Worm (Caenorhabditis elegans) whole organism, early embryonic: ENCODE results near the gene C18H9.6.

Experiments used
- B0310.2 ChIP-seq: sonication (generic microtip); optimal IDR thresholded peaks from 2 replicates; lab custom pipeline; 2016; ENCODE audit warnings: mild to moderate bottlenecking, missing genetic modification characterization, missing compliant biosample characterization
- aly-1 ChIP-seq: sonication (generic microtip); optimal IDR thresholded peaks from 2 replicates; lab custom pipeline; 2016; ENCODE audit warnings: missing genetic modification characterization, missing compliant biosample characterization
- ama-1 ChIP-seq: fragments of 150-350 bp; optimal IDR thresholded peaks from 2 replicates; lab custom pipeline; 2014
- ceh-13 ChIP-seq: fragments of 200-800 bp; sonication (Bioruptor generic); optimal IDR thresholded peaks from 2 replicates; lab custom pipeline; 2018; ENCODE audit warnings: mild to moderate bottlenecking, missing genetic modification characterization, missing compliant biosample characterization
- ceh-36 ChIP-seq: sonication (generic microtip); optimal IDR thresholded peaks from 2 replicates; lab custom pipeline; 2016; ENCODE audit warnings: missing genetic modification characterization, inconsistent platforms, missing compliant biosample characterization
- ets-7 ChIP-seq: sonication (generic microtip); optimal IDR thresholded peaks from 2 replicates; lab custom pipeline; 2016; ENCODE audit warnings: missing genotype, missing genetic modification characterization, missing compliant biosample characterization
- hmg-4 ChIP-seq: fragments of 200-800 bp; sonication (Bioruptor generic); optimal IDR thresholded peaks from 2 replicates; lab custom pipeline; 2018; ENCODE audit warnings: mild to moderate bottlenecking, missing genetic modification characterization, missing compliant biosample characterization
- hnd-1 ChIP-seq: sonication (generic microtip); optimal IDR thresholded peaks from 2 replicates; lab custom pipeline; 2016; ENCODE audit warnings: missing genetic modification characterization, missing compliant biosample characterization
- pes-1 ChIP-seq: fragments of 200-800 bp; sonication (Bioruptor generic); IDR thresholded peaks from 2 replicates; pipeline ENCODE4 v1.3.6; 2022; ENCODE audit warnings: missing genetic modification reagents, missing genetic modification characterization, missing compliant biosample characterization
- sea-1 ChIP-seq: fragments of 200-800 bp; sonication (Bioruptor generic); conservative IDR thresholded peaks from 2 replicates; pipeline ENCODE4 v1.3.6; 2022; ENCODE audit warnings: missing genetic modification characterization, missing compliant biosample characterization
- tra-4 ChIP-seq: sonication (generic microtip); optimal IDR thresholded peaks from 2 replicates; lab custom pipeline; 2017; ENCODE audit warnings: missing genetic modification characterization, missing compliant biosample characterization

DNA sequence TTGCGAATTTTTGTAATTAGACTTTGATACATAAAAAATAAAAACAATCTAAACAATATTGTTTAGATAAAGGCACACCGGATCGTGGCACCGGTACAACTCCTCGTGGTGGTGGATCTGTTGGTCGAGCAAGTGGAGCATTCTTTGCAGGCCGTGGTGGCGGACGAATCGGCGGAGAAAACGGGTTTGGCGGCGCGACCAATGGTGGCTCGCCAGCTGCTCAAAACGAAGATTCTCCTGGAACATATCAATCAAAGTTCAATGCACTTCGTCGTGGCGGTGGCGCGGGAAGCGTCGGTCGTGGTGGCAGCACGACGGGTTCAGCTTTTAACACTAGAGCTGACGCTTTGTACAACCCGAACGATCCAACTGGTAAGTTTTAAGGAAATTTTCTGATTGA lies 15.5 kb downstream of the C18H9.6 start:
- TF ChIP-seq hmg-4 (GFP tag; lab: Kevin White, UChicago) (no peak), ama-1 (lab: Kevin White, UChicago) (no peak), B0310.2 (tag; lab: Kevin White, UChicago) (no peak), pes-1 (no peak), ceh-36 (tag; lab: Kevin White, UChicago) (no peak), tra-4 (tag; lab: Kevin White, UChicago) (no peak), sea-1 (GFP tag; lab: Robert Waterston, UW) (no peak), aly-1 (tag; lab: Kevin White, UChicago) (no peak), hnd-1 (no peak), ceh-13 (GFP tag; lab: Kevin White, UChicago) (no peak), ets-7 (tag; lab: Kevin White, UChicago) (no peak)
